Worm (Caenorhabditis elegans) whole organism, L1 larva: ENCODE data around the gene ZC395.5.

Experiments used
- C04F5.9 ChIP-seq: sonication (generic microtip); optimal IDR thresholded peaks from 2 replicates; lab custom pipeline; 2016; ENCODE audit warnings: missing genetic modification characterization, missing compliant biosample characterization
- C16A3.4 ChIP-seq: fragments of 150-350 bp; optimal IDR thresholded peaks from 2 replicates; lab custom pipeline; 2014; ENCODE audit warnings: missing biosample characterization, missing genetic modification characterization
- C34B4.2 ChIP-seq: sonication (generic microtip); optimal IDR thresholded peaks from 2 replicates; lab custom pipeline; 2017; ENCODE audit warnings: mild to moderate bottlenecking, missing genetic modification characterization, missing compliant biosample characterization
- F16B12.6 ChIP-seq: fragments of 150-350 bp; optimal IDR thresholded peaks from 2 replicates; lab custom pipeline; 2014; ENCODE audit warnings: missing biosample characterization, missing genetic modification characterization
- Y116A8C.19 ChIP-seq: sonication (generic microtip); optimal IDR thresholded peaks from 2 replicates; lab custom pipeline; 2016; ENCODE audit warnings: missing compliant biosample characterization, missing genetic modification characterization, borderline replicate concordance
- aha-1 ChIP-seq: fragments of 150-350 bp; optimal IDR thresholded peaks from 2 replicates; lab custom pipeline; 2014; ENCODE audit warnings: missing biosample characterization, missing genetic modification characterization
- aly-2 ChIP-seq: fragments of 150-350 bp; optimal IDR thresholded peaks from 2 replicates; lab custom pipeline; 2014; ENCODE audit warnings: missing biosample characterization, missing genetic modification characterization
- blmp-1 ChIP-seq: fragments of 150-350 bp; optimal IDR thresholded peaks from 2 replicates; lab custom pipeline; 2014; ENCODE audit warnings: missing biosample characterization, missing genetic modification characterization
- ceh-82 ChIP-seq, 3 experiments: fragments of 150-350 bp in 1 of 3; sonication (generic microtip) in 2 of 3; optimal IDR thresholded peaks; 2 replicates each; lab custom pipeline; 2014 to 2017; ENCODE audit warnings: missing biosample characterization in 3 of 3, missing genetic modification characterization in 3 of 3
- ceh-88 ChIP-seq: fragments of 200-800 bp; sonication (Bioruptor generic); IDR thresholded peaks from 2 replicates; pipeline ENCODE4 v1.3.6; 2022; ENCODE audit warnings: missing genetic modification characterization, missing compliant biosample characterization
- ces-1 ChIP-seq: fragments of 150-350 bp; optimal IDR thresholded peaks from 2 replicates; lab custom pipeline; 2014; ENCODE audit warnings: missing biosample characterization, missing genetic modification reagents, missing genetic modification characterization
- efl-1 ChIP-seq, 4 experiments: fragments of 150-350 bp; optimal IDR thresholded peaks in 3 of 4; peaks in 1 of 4; 1 replicate in 1 of 4; 2 replicates in 3 of 4; lab custom pipeline; 2014; ENCODE audit warnings: missing biosample characterization in 2 of 4, missing genetic modification characterization in 2 of 4, missing genetic modification reagents in 2 of 4
- egl-13 ChIP-seq: sonication (generic microtip); optimal IDR thresholded peaks from 2 replicates; lab custom pipeline; 2016; ENCODE audit warnings: missing genotype, missing genetic modification reagents, missing genetic modification characterization, missing compliant biosample characterization
- egl-27 ChIP-seq, 2 experiments: fragments of 150-350 bp in 1 of 2; sonication (generic microtip); optimal IDR thresholded peaks; 3 replicates each; lab custom pipeline; 2017 to 2018; ENCODE audit warnings: missing biosample characterization in 2 of 2, missing genetic modification characterization in 2 of 2, missing genetic modification reagents in 2 of 2
- elt-3 ChIP-seq, 6 experiments: fragments of 150-350 bp in 1 of 6; sonication (generic microtip); optimal IDR thresholded peaks; 2 replicates each; lab custom pipeline; 2017 to 2018; ENCODE audit warnings: missing biosample characterization in 6 of 6, missing genetic modification characterization in 6 of 6, inconsistent platforms in 1 of 6
- ets-5 ChIP-seq: fragments of 200-800 bp; sonication (Bioruptor generic); IDR thresholded peaks from 2 replicates; pipeline ENCODE4 v1.3.6; 2022; ENCODE audit warnings: missing genetic modification characterization, missing compliant biosample characterization
- fkh-10 ChIP-seq: sonication (generic microtip); optimal IDR thresholded peaks from 2 replicates; lab custom pipeline; 2017; ENCODE audit warnings: missing biosample characterization, missing genetic modification reagents, missing genetic modification characterization
- fkh-4 ChIP-seq: sonication (generic microtip); optimal IDR thresholded peaks from 2 replicates; lab custom pipeline; 2016; ENCODE audit warnings: missing compliant biosample characterization, missing genetic modification characterization, borderline replicate concordance
- fkh-8 ChIP-seq: sonication (generic microtip); optimal IDR thresholded peaks from 2 replicates; lab custom pipeline; 2016; ENCODE audit warnings: mild to moderate bottlenecking, missing genetic modification characterization, missing compliant biosample characterization
- grh-1 ChIP-seq: fragments of 200-800 bp; sonication (Bioruptor generic); IDR thresholded peaks from 2 replicates; pipeline ENCODE4 v1.3.6; 2022; ENCODE audit warnings: missing genetic modification reagents, missing genetic modification characterization, missing compliant biosample characterization
- hlh-4 ChIP-seq: sonication (generic microtip); optimal IDR thresholded peaks from 2 replicates; lab custom pipeline; 2016; ENCODE audit warnings: mild to moderate bottlenecking, missing genetic modification characterization, missing compliant biosample characterization
- hpl-2 ChIP-seq: fragments of 150-350 bp; optimal IDR thresholded peaks from 2 replicates; lab custom pipeline; 2014; ENCODE audit warnings: missing biosample characterization, missing genetic modification reagents, missing genetic modification characterization
- irx-1 ChIP-seq: sonication (generic microtip); optimal IDR thresholded peaks from 2 replicates; lab custom pipeline; 2016; ENCODE audit warnings: missing genetic modification characterization, missing compliant biosample characterization
- jun-1 ChIP-seq: fragments of 150-350 bp; optimal IDR thresholded peaks from 2 replicates; lab custom pipeline; 2014; ENCODE audit warnings: missing biosample characterization, missing genetic modification reagents, missing genetic modification characterization
- lin-13 ChIP-seq: fragments of 150-350 bp; optimal IDR thresholded peaks from 2 replicates; lab custom pipeline; 2014; ENCODE audit warnings: missing biosample characterization, missing genetic modification reagents, missing genetic modification characterization
- lin-15B ChIP-seq: fragments of 150-350 bp; sonication (generic microtip); optimal IDR thresholded peaks from 3 replicates; lab custom pipeline; 2014; ENCODE audit warnings: missing biosample characterization, missing genetic modification characterization
- lin-35 ChIP-seq, 2 experiments: fragments of 150-350 bp; optimal IDR thresholded peaks; 2 replicates each; lab custom pipeline; 2014; ENCODE audit warnings: missing biosample characterization in 2 of 2, missing genetic modification characterization in 2 of 2, missing genetic modification reagents in 2 of 2
- lin-39 ChIP-seq: fragments of 150-350 bp; optimal IDR thresholded peaks from 2 replicates; lab custom pipeline; 2014; ENCODE audit warnings: missing biosample characterization, missing genetic modification reagents, missing genetic modification characterization
- lir-3 ChIP-seq: sonication (generic microtip); optimal IDR thresholded peaks from 2 replicates; lab custom pipeline; 2016; ENCODE audit warnings: mild to moderate bottlenecking, missing genetic modification characterization, moderate library complexity, missing compliant biosample characterization; ENCODE audit not compliant: poor library complexity
- mab-9 ChIP-seq: fragments of 200-800 bp; sonication (Bioruptor generic); IDR thresholded peaks from 2 replicates; pipeline ENCODE4 v1.3.6; 2022; ENCODE audit warnings: missing genetic modification reagents, missing genetic modification characterization, missing compliant biosample characterization
- nhr-11 ChIP-seq: fragments of 150-350 bp; optimal IDR thresholded peaks from 2 replicates; lab custom pipeline; 2014; ENCODE audit warnings: missing biosample characterization, missing genetic modification characterization
- nhr-12 ChIP-seq: sonication (generic microtip); optimal IDR thresholded peaks from 2 replicates; lab custom pipeline; 2017; ENCODE audit warnings: missing biosample characterization, missing genetic modification characterization
- nhr-19 ChIP-seq: fragments of 200-800 bp; sonication (Bioruptor generic); conservative IDR thresholded peaks from 2 replicates; pipeline ENCODE4 v1.3.6; 2022; ENCODE audit warnings: missing genetic modification characterization, missing compliant biosample characterization
- nhr-20 ChIP-seq: sonication (generic microtip); optimal IDR thresholded peaks from 2 replicates; lab custom pipeline; 2016; ENCODE audit warnings: mild to moderate bottlenecking, missing genetic modification characterization, missing compliant biosample characterization
- nhr-237 ChIP-seq: fragments of 150-350 bp; optimal IDR thresholded peaks from 2 replicates; lab custom pipeline; 2014; ENCODE audit warnings: missing biosample characterization, missing genetic modification characterization
- nhr-71 ChIP-seq: sonication (generic microtip); optimal IDR thresholded peaks from 2 replicates; lab custom pipeline; 2016; ENCODE audit warnings: mild to moderate bottlenecking, missing genetic modification characterization, moderate library complexity, missing compliant biosample characterization
- nhr-76 ChIP-seq: sonication (generic microtip); optimal IDR thresholded peaks from 2 replicates; lab custom pipeline; 2017; ENCODE audit warnings: missing biosample characterization, missing genetic modification characterization
- nhr-85 ChIP-seq: sonication (generic microtip); peaks from one replicate; lab custom pipeline; 2016; ENCODE audit warnings: missing genetic modification characterization, inconsistent platforms, missing compliant biosample characterization
- nhr-90 ChIP-seq: sonication (generic microtip); optimal IDR thresholded peaks from 2 replicates; lab custom pipeline; 2016; ENCODE audit warnings: mild to moderate bottlenecking, missing genetic modification characterization, missing compliant biosample characterization; ENCODE audit not compliant: poor library complexity
- pag-3 ChIP-seq: sonication (generic microtip); optimal IDR thresholded peaks from 2 replicates; lab custom pipeline; 2017; ENCODE audit warnings: missing genetic modification characterization, mild to moderate bottlenecking, missing compliant biosample characterization, antibody characterized with exemption, borderline replicate concordance; ENCODE audit not compliant: insufficient read depth
- pqm-1 ChIP-seq: sonication (generic microtip); optimal IDR thresholded peaks from 3 replicates; lab custom pipeline; 2017; ENCODE audit warnings: missing biosample characterization, missing genetic modification characterization
- skn-1 ChIP-seq: fragments of 150-350 bp; optimal IDR thresholded peaks from 2 replicates; lab custom pipeline; 2014; ENCODE audit warnings: missing biosample characterization, missing genetic modification characterization
- snu-23 ChIP-seq: sonication (generic microtip); optimal IDR thresholded peaks from 2 replicates; lab custom pipeline; 2016; ENCODE audit warnings: missing genetic modification characterization, missing compliant biosample characterization
- sptf-1 ChIP-seq: fragments of 150-350 bp; optimal IDR thresholded peaks from 2 replicates; lab custom pipeline; 2014; ENCODE audit warnings: missing biosample characterization, missing genetic modification characterization
- sup-37 ChIP-seq: fragments of 200-800 bp; sonication (Bioruptor generic); optimal IDR thresholded peaks from 2 replicates; lab custom pipeline; 2018; ENCODE audit warnings: mild to moderate bottlenecking, missing genetic modification characterization, missing compliant biosample characterization
- tbx-2 ChIP-seq: sonication (generic microtip); optimal IDR thresholded peaks from 2 replicates; lab custom pipeline; 2016; ENCODE audit warnings: missing genetic modification characterization, missing compliant biosample characterization
- tlp-1 ChIP-seq: fragments of 150-350 bp; optimal IDR thresholded peaks from 2 replicates; lab custom pipeline; 2014; ENCODE audit warnings: missing biosample characterization, missing genetic modification characterization
- unc-130 ChIP-seq: fragments of 150-350 bp; optimal IDR thresholded peaks from 2 replicates; lab custom pipeline; 2017; ENCODE audit warnings: missing biosample characterization, missing genetic modification characterization, inconsistent platforms
- unc-86 ChIP-seq: sonication (generic microtip); optimal IDR thresholded peaks from 2 replicates; lab custom pipeline; 2016; ENCODE audit warnings: missing genetic modification characterization, missing compliant biosample characterization
- unc-98 ChIP-seq: fragments of 200-800 bp; sonication (Bioruptor generic); IDR thresholded peaks from 2 replicates; pipeline ENCODE4 v1.3.6; 2022; ENCODE audit warnings: missing genetic modification characterization, missing compliant biosample characterization
- zag-1 ChIP-seq: fragments of 150-350 bp; optimal IDR thresholded peaks from 2 replicates; lab custom pipeline; 2014; ENCODE audit warnings: missing biosample characterization, missing genetic modification characterization
- ztf-11 ChIP-seq, 2 experiments: sonication (generic microtip); optimal IDR thresholded peaks; 2 replicates each; lab custom pipeline; 2016 to 2017; ENCODE audit warnings: missing genetic modification characterization in 2 of 2, missing biosample characterization in 1 of 2, missing compliant biosample characterization in 1 of 2

Gene ZC395.5

ce11 chrIII:5294867-5295266, 27.2 kb downstream of the ZC395.5 start (continued):
- TF ChIP-seq pag-3 (tag; lab: Kevin White, UChicago) (no peak), fkh-4 (no peak), irx-1 (tag; lab: Kevin White, UChicago) (peak; percentile 33), elt-3 (tag; optimal IDR thresholded peaks at IDR 0.05; lab: Kevin White, UChicago) (peak in 1 of 6 experiments; percentile 8), lir-3 (tag; lab: Kevin White, UChicago) (no peak), nhr-20 (no peak), sptf-1 (tag; lab: Kevin White, UChicago) (no peak), aha-1 (tag; lab: Kevin White, UChicago) (no peak), ceh-88 (GFP tag; lab: Robert Waterston, UW) (0 out of 2 replicates have a peak, but pooled peaks have one; percentile 8), nhr-85 (tag; lab: Kevin White, UChicago) (no peak), C04F5.9 (no peak), lin-13 (no peak), grh-1 (GFP tag; lab: Robert Waterston, UW) (no peak), Y116A8C.19 (no peak), nhr-11 (tag; lab: Kevin White, UChicago) (no peak), ets-5 (GFP tag; lab: Robert Waterston, UW) (no peak), pqm-1 (no peak), C34B4.2 (no peak), tbx-2 (tag; lab: Kevin White, UChicago) (peak; percentile 57), unc-130 (tag; lab: Kevin White, UChicago) (no peak), jun-1 (no peak), lin-35 (GFP tag; optimal IDR thresholded peaks at IDR 0.05; lab: Kevin White, UChicago) (peak; percentile 43 to 61), hlh-4 (tag; lab: Kevin White, UChicago) (no peak), mab-9 (GFP tag; lab: Robert Waterston, UW) (no peak), nhr-237 (no peak), nhr-71 (tag; lab: Kevin White, UChicago) (peak; percentile 83), sup-37 (GFP tag; lab: Kevin White, UChicago) (no peak), egl-27 (tag; optimal IDR thresholded peaks at IDR 0.05; lab: Kevin White, UChicago) (no peak), unc-98 (0 out of 2 replicates have a peak, but pooled peaks have one; percentile 27), skn-1 (peak; percentile 59), ztf-11 (tag; optimal IDR thresholded peaks at IDR 0.05; lab: Kevin White, UChicago) (peak in 1 of 2 experiments; percentile 51), F16B12.6 (no peak), fkh-8 (tag; lab: Kevin White, UChicago) (peak; percentile 28), nhr-76 (peak; percentile 12), hpl-2 (no peak), ces-1 (GFP tag; lab: Kevin White, UChicago) (no peak), C16A3.4 (tag; lab: Kevin White, UChicago) (peak; percentile 40), nhr-19 (peak; percentile 81), tlp-1 (no peak), ceh-82 (tag; optimal IDR thresholded peaks at IDR 0.05; lab: Kevin White, UChicago) (peak; percentile 25 to 46 (median 34)), zag-1 (tag; lab: Kevin White, UChicago) (no peak), efl-1 (optimal IDR thresholded peaks at IDR 0.05; lab: Kevin White, UChicago) (peak; percentile 45 to 61), efl-1 (GFP tag; optimal IDR thresholded peaks at IDR 0.05 in 1 of 2; lab: Kevin White, UChicago) (peak; percentile 36 to 93), lin-15B (tag; lab: Kevin White, UChicago) (no peak), aly-2 (no peak), unc-86 (tag; lab: Kevin White, UChicago) (peak; percentile 16), fkh-10 (GFP tag; lab: Kevin White, UChicago) (no peak), nhr-90 (tag; lab: Kevin White, UChicago) (peak; percentile 62), blmp-1 (tag; lab: Kevin White, UChicago) (peak; percentile 7), snu-23 (GFP tag; lab: Kevin White, UChicago) (peak; percentile 83), egl-13 (no peak), lin-39 (tag; lab: Kevin White, UChicago) (peak; percentile 43), nhr-12 (tag; lab: Kevin White, UChicago) (no peak)
